In genomic region chr3L:21185622-21186021, dm6 we compare ENCODE assay signal across 2 fruit fly cellular contexts.
TF ChIP-seq lines count a peak whose summit lies in the region.

No protein-coding gene starts in this region.

- no peak for TF ChIP-seq CTCF in whole organism, embryonic (GFP tag; optimal IDR thresholded peaks at IDR 0.05; lab: Kevin White, UChicago)

TF ChIP-seq in whole organism, embryonic, 481 proteins besides CTCF, POLR2A, EP300 and RAD21:
- TF ChIP-seq CG15514 (GFP tag; optimal IDR thresholded peaks at IDR 0.05; lab: Kevin White, UChicago) (peak; percentile 97), Kr (GFP tag; optimal IDR thresholded peaks at IDR 0.05; lab: Kevin White, UChicago) (no peak), hb (GFP tag; IDR thresholded peaks at IDR 0.05; lab: Robert Waterston, UW; ENCODE audit: partially characterized antibody) (no peak), CG18599 (GFP tag; optimal IDR thresholded peaks at IDR 0.05; lab: Kevin White, UChicago) (peak; percentile 3), CG6765 (GFP tag; optimal IDR thresholded peaks at IDR 0.05; lab: Kevin White, UChicago) (peak; percentile 13), CG7987 (GFP tag; optimal IDR thresholded peaks at IDR 0.05; lab: Kevin White, UChicago) (no peak), Deaf1 (tag; optimal IDR thresholded peaks at IDR 0.05; lab: Kevin White, UChicago) (peak; percentile 13), CG13894 (tag; optimal IDR thresholded peaks at IDR 0.05; lab: Kevin White, UChicago) (peak; percentile 25), Trl (optimal IDR thresholded peaks at IDR 0.05; lab: Kevin White, UChicago) (peak in 1 of 2 experiments; percentile 27), Trl (GFP tag; optimal IDR thresholded peaks at IDR 0.05; lab: Kevin White, UChicago) (no peak), danr (GFP tag; IDR thresholded peaks at IDR 0.05; lab: Robert Waterston, UW) (no peak), Med (GFP tag; lab: Kevin White, UChicago) (peak; percentile 57), Rfx (GFP tag; IDR thresholded peaks at IDR 0.05; lab: Robert Waterston, UW) (peak; percentile 28; the same call in 1 of the 2 replicates), onecut (GFP tag; IDR thresholded peaks at IDR 0.05; lab: Robert Waterston, UW) (peak; percentile 97), row (GFP tag; IDR thresholded peaks at IDR 0.05; lab: Robert Waterston, UW) (peak; percentile 38; the same call in 1 of the 3 replicates), abd-A (tag; optimal IDR thresholded peaks at IDR 0.05; lab: Kevin White, UChicago) (peak; percentile 55), scrt (GFP tag; optimal IDR thresholded peaks at IDR 0.05; lab: Kevin White, UChicago) (peak; percentile 62), zen2 (GFP tag; IDR thresholded peaks at IDR 0.05; lab: Robert Waterston, UW; ENCODE audit: partially characterized antibody) (no peak), CG10366 (GFP tag; IDR thresholded peaks at IDR 0.05; lab: Robert Waterston, UW) (peak; percentile 33; the same call in 1 of the 2 replicates)
TF ChIP-seq in whole organism, embryonic: peak in this region for 13.

TF ChIP-seq in whole organism, prepupa, 60 proteins besides CTCF, POLR2A, EP300 and RAD21:
- TF ChIP-seq Eip78C (GFP tag; lab: Kevin White, UChicago), result peak; percentile 29
- TF ChIP-seq Smox (GFP tag; optimal IDR thresholded peaks at IDR 0.05; lab: Kevin White, UChicago), result no peak
